Fruit fly (Drosophila melanogaster) whole organism, embryonic: Measurements from ENCODE around the gene CG6040.

Experiments used
- Adf1 ChIP-seq: fragments of 200-800 bp; sonication (Bioruptor generic); IDR thresholded peaks from 2 replicates; pipeline ENCODE4 v1.3.6; 2022; ENCODE audit warnings: missing biosample characterization, missing genetic modification characterization
- CG10147 ChIP-seq: fragments of 200-800 bp; sonication (Bioruptor generic); optimal IDR thresholded peaks from 2 replicates; lab custom pipeline; 2019; ENCODE audit warnings: missing biosample characterization, mild to moderate bottlenecking, missing genetic modification characterization, moderate library complexity
- CG11093 ChIP-seq: fragments of 200-800 bp; sonication (Bioruptor generic); IDR thresholded peaks from 3 replicates; pipeline ENCODE4 v1.3.6; 2022; ENCODE audit warnings: missing biosample characterization, missing genetic modification characterization
- CG11695 ChIP-seq: fragments of 200-800 bp; sonication (Bioruptor generic); IDR thresholded peaks from 3 replicates; pipeline ENCODE4 v1.3.6; 2022; ENCODE audit warnings: missing biosample characterization, missing genetic modification characterization
- CG12769 ChIP-seq: fragments of 200-800 bp; sonication (Bioruptor generic); optimal IDR thresholded peaks from 2 replicates; lab custom pipeline; 2019; ENCODE audit warnings: missing biosample characterization, mild to moderate bottlenecking, missing genetic modification characterization, moderate library complexity
- CG14667 ChIP-seq: fragments of 200-800 bp; sonication (Bioruptor generic); IDR thresholded peaks from 2 replicates; pipeline ENCODE4 v1.3.6; 2022; ENCODE audit warnings: missing biosample characterization, missing genetic modification characterization
- CG17829 ChIP-seq: fragments of 200-800 bp; optimal IDR thresholded peaks from 2 replicates; lab custom pipeline; 2019; ENCODE audit warnings: missing biosample characterization, mild to moderate bottlenecking, missing genetic modification characterization, moderate library complexity
- CG18011 ChIP-seq: fragments of 200-800 bp; sonication (Bioruptor generic); optimal IDR thresholded peaks from 2 replicates; lab custom pipeline; 2017; ENCODE audit warnings: missing biosample characterization, missing genetic modification characterization, mild to moderate bottlenecking, moderate library complexity, missing genotype
- CG18476 ChIP-seq: fragments of 200-800 bp; sonication (Bioruptor generic); optimal IDR thresholded peaks from 2 replicates; lab custom pipeline; 2016; ENCODE audit warnings: missing biosample characterization, mild to moderate bottlenecking, missing genetic modification characterization
- CG18619 ChIP-seq: fragments of 200-800 bp; sonication (Bioruptor generic); optimal IDR thresholded peaks from 3 replicates; lab custom pipeline; 2017; ENCODE audit warnings: missing biosample characterization, mild to moderate bottlenecking, missing genetic modification characterization
- CG2129 ChIP-seq: fragments of 200-800 bp; sonication (Bioruptor generic); IDR thresholded peaks from 2 replicates; pipeline ENCODE4 v1.3.6; 2022; ENCODE audit warnings: missing biosample characterization, missing genetic modification characterization; ENCODE audit not compliant: partially characterized antibody
- CG3838 ChIP-seq: fragments of 200-800 bp; sonication (Bioruptor generic); optimal IDR thresholded peaks from 3 replicates; lab custom pipeline; 2016; ENCODE audit warnings: missing biosample characterization, missing genetic modification characterization
- CG6854 ChIP-seq: fragments of 200-800 bp; sonication (Bioruptor generic); optimal IDR thresholded peaks from 3 replicates; lab custom pipeline; 2017; ENCODE audit warnings: missing biosample characterization, mild to moderate bottlenecking, missing genetic modification characterization
- CG8281 ChIP-seq: fragments of 200-800 bp; sonication (Bioruptor generic); optimal IDR thresholded peaks from 2 replicates; lab custom pipeline; 2018; ENCODE audit warnings: missing biosample characterization, mild to moderate bottlenecking, missing genetic modification characterization, moderate library complexity
- CoRest ChIP-seq: fragments of 200-800 bp; sonication (Bioruptor generic); optimal IDR thresholded peaks from 3 replicates; lab custom pipeline; 2018; ENCODE audit warnings: missing biosample characterization, mild to moderate bottlenecking, missing genetic modification characterization, moderate library complexity
- D19B ChIP-seq: fragments of 200-800 bp; sonication (Bioruptor generic); optimal IDR thresholded peaks from 2 replicates; lab custom pipeline; 2017; ENCODE audit warnings: missing biosample characterization, mild to moderate bottlenecking, missing genetic modification characterization
- Dbx ChIP-seq: fragments of 200-800 bp; sonication (Bioruptor generic); IDR thresholded peaks from 3 replicates; pipeline ENCODE4 v1.3.6; 2022; ENCODE audit warnings: missing biosample characterization, missing genetic modification characterization
- Dip3 ChIP-seq: fragments of 200-800 bp; sonication (Bioruptor generic); optimal IDR thresholded peaks from 3 replicates; lab custom pipeline; 2016; ENCODE audit warnings: missing biosample characterization, missing genetic modification characterization
- Drgx ChIP-seq: fragments of 200-800 bp; sonication (Bioruptor generic); IDR thresholded peaks from 2 replicates; pipeline ENCODE4 v1.3.6; 2022; ENCODE audit warnings: missing biosample characterization, missing genetic modification characterization
- E2f2 ChIP-seq: fragments of 200-800 bp; sonication (Bioruptor generic); IDR thresholded peaks from 2 replicates; pipeline ENCODE4 v1.3.6; 2022; ENCODE audit warnings: missing biosample characterization, missing genetic modification characterization
- Eip74EF ChIP-seq, 2 experiments: fragments of 200-800 bp in 1 of 2; fragments of >200 bp in 1 of 2; sonication (Bioruptor generic) in 1 of 2; optimal IDR thresholded peaks; 2 replicates each; lab custom pipeline; 2017 to 2019; ENCODE audit warnings: missing biosample characterization in 2 of 2, missing genetic modification characterization in 2 of 2, mild to moderate bottlenecking in 1 of 2, moderate library complexity in 1 of 2
- Fer3 ChIP-seq: fragments of 200-800 bp; sonication (Bioruptor generic); optimal IDR thresholded peaks from 2 replicates; lab custom pipeline; 2018; ENCODE audit warnings: missing biosample characterization, mild to moderate bottlenecking, missing genetic modification characterization, moderate library complexity
- HLH54F ChIP-seq: fragments of 200-800 bp; sonication (Bioruptor generic); optimal IDR thresholded peaks from 3 replicates; lab custom pipeline; 2016; ENCODE audit warnings: missing biosample characterization, missing genetic modification characterization
- Hmr ChIP-seq: fragments of 200-800 bp; sonication (Bioruptor generic); optimal IDR thresholded peaks from 3 replicates; lab custom pipeline; 2017; ENCODE audit warnings: mild to moderate bottlenecking, missing biosample characterization, missing genetic modification reagents, missing genetic modification characterization
- Hr39 ChIP-seq: fragments of >200 bp; optimal IDR thresholded peaks from 2 replicates; lab custom pipeline; 2017
- NFAT ChIP-seq: fragments of 200-800 bp; sonication (Bioruptor generic); IDR thresholded peaks from 2 replicates; pipeline ENCODE4 v1.3.6; 2022; ENCODE audit warnings: missing biosample characterization, missing genetic modification characterization
- Ptx1 ChIP-seq: fragments of 200-800 bp; sonication (Bioruptor generic); IDR thresholded peaks from 2 replicates; pipeline ENCODE4 v1.3.6; 2022; ENCODE audit warnings: missing biosample characterization, missing genetic modification characterization
- Sry-δ ChIP-seq: fragments of 200-800 bp; sonication (Bioruptor generic); optimal IDR thresholded peaks from 2 replicates; lab custom pipeline; 2016; ENCODE audit warnings: missing biosample characterization, missing genetic modification characterization
- Ssrp ChIP-seq: fragments of 200-800 bp; sonication (Bioruptor generic); optimal IDR thresholded peaks from 2 replicates; lab custom pipeline; 2018; ENCODE audit warnings: missing biosample characterization, mild to moderate bottlenecking, missing genetic modification characterization, moderate library complexity
- amos ChIP-seq: fragments of 200-800 bp; sonication (Bioruptor generic); IDR thresholded peaks from 2 replicates; pipeline ENCODE4 v1.3.6; 2022; ENCODE audit warnings: missing biosample characterization, missing genetic modification characterization; ENCODE audit not compliant: partially characterized antibody
- aop ChIP-seq: fragments of 200-800 bp; sonication (Bioruptor generic); IDR thresholded peaks from 2 replicates; pipeline ENCODE4 v1.3.6; 2022; ENCODE audit warnings: missing biosample characterization, missing genetic modification characterization
- ap ChIP-seq: fragments of 200-800 bp; sonication (Bioruptor generic); IDR thresholded peaks from 2 replicates; pipeline ENCODE4 v1.3.6; 2022; ENCODE audit warnings: missing biosample characterization, missing genetic modification characterization
- bowl ChIP-seq: fragments of 200-800 bp; sonication (Bioruptor generic); IDR thresholded peaks from 2 replicates; pipeline ENCODE4 v1.3.6; 2022; ENCODE audit warnings: missing biosample characterization, missing genetic modification characterization
- br ChIP-seq: fragments of >200 bp; optimal IDR thresholded peaks from 2 replicates; lab custom pipeline; 2017
- bsh ChIP-seq, 2 experiments: fragments of 200-800 bp; sonication (Bioruptor generic); optimal IDR thresholded peaks; 2 replicates each; lab custom pipeline; 2017 to 2018; ENCODE audit warnings: mild to moderate bottlenecking in 2 of 2, missing biosample characterization in 2 of 2, missing genetic modification characterization in 2 of 2, moderate library complexity in 1 of 2
- chinmo ChIP-seq: fragments of 200-800 bp; sonication (Bioruptor generic); IDR thresholded peaks from 4 replicates; pipeline ENCODE4 v1.3.6; 2022; ENCODE audit warnings: missing biosample characterization, missing genetic modification characterization; ENCODE audit not compliant: partially characterized antibody
- chn ChIP-seq: fragments of 200-800 bp; sonication (Bioruptor generic); optimal IDR thresholded peaks from 2 replicates; lab custom pipeline; 2016; ENCODE audit warnings: missing biosample characterization, missing genetic modification characterization
- crol ChIP-seq: fragments of 200-800 bp; sonication (Bioruptor generic); IDR thresholded peaks from 2 replicates; pipeline ENCODE4 v1.3.6; 2022; ENCODE audit warnings: missing biosample characterization, missing genetic modification characterization
- crp ChIP-seq, 2 experiments: fragments of 200-800 bp; sonication (Bioruptor generic); optimal IDR thresholded peaks; 2 replicates in 1 of 2; 3 replicates in 1 of 2; lab custom pipeline; 2017; ENCODE audit warnings: missing biosample characterization in 2 of 2, missing genetic modification characterization in 2 of 2, mild to moderate bottlenecking in 1 of 2, moderate library complexity in 1 of 2
- grau ChIP-seq: fragments of 200-800 bp; optimal IDR thresholded peaks from 3 replicates; lab custom pipeline; 2019; ENCODE audit warnings: missing biosample characterization, mild to moderate bottlenecking, missing genetic modification characterization, moderate library complexity
- nom ChIP-seq: fragments of 200-800 bp; sonication (Bioruptor generic); optimal IDR thresholded peaks from 2 replicates; lab custom pipeline; 2017; ENCODE audit warnings: missing biosample characterization, missing genetic modification characterization, mild to moderate bottlenecking, moderate library complexity, missing genetic modification reagents
- oc ChIP-seq: fragments of 200-800 bp; sonication (Bioruptor generic); optimal IDR thresholded peaks from 2 replicates; lab custom pipeline; 2018; ENCODE audit warnings: missing biosample characterization, mild to moderate bottlenecking, missing genetic modification characterization, moderate library complexity
- peb ChIP-seq: fragments of 200-800 bp; sonication (Bioruptor generic); IDR thresholded peaks from 2 replicates; pipeline ENCODE4 v1.3.6; 2022; ENCODE audit warnings: missing biosample characterization, missing genetic modification characterization
- sd ChIP-seq: fragments of 200-800 bp; sonication (Bioruptor generic); optimal IDR thresholded peaks from 3 replicates; lab custom pipeline; 2018; ENCODE audit warnings: missing biosample characterization, mild to moderate bottlenecking, missing genetic modification characterization, moderate library complexity
- trem ChIP-seq: fragments of 200-800 bp; optimal IDR thresholded peaks from 3 replicates; lab custom pipeline; 2019; ENCODE audit warnings: missing biosample characterization, mild to moderate bottlenecking, missing genetic modification characterization, moderate library complexity
- usp ChIP-seq: fragments of >200 bp; optimal IDR thresholded peaks from 2 replicates; lab custom pipeline; 2017; ENCODE audit warnings: missing biosample characterization, missing genetic modification characterization
- vvl ChIP-seq: fragments of 200-800 bp; sonication (Bioruptor generic); IDR thresholded peaks from 2 replicates; pipeline ENCODE4 v1.3.6; 2022; ENCODE audit warnings: missing biosample characterization, missing genetic modification characterization

The CG6040 gene

dm6 chr3R:19108126-19108525 lies 11.4 kb downstream of the CG6040 start (continued):
- TF ChIP-seq amos (no peak), trem (tag; lab: Kevin White, UChicago) (peak; percentile 6), ap (GFP tag; lab: Robert Waterston, UW) (no peak), CG11695 (GFP tag; lab: Robert Waterston, UW) (no peak), chn (GFP tag; lab: Kevin White, UChicago) (peak; percentile 32), Drgx (GFP tag; lab: Robert Waterston, UW) (0 out of 2 replicates have a peak, but pooled peaks have one; percentile 16)

- TF ChIP-seq Hr39, result peak; percentile 38
- TF ChIP-seq crol, result 0 out of 2 replicates have a peak, but pooled peaks have one; percentile 13
- TF ChIP-seq chinmo (GFP tag; lab: Robert Waterston, UW), result peak; percentile 62; the same call in 1 of the 4 replicates
- TF ChIP-seq CG12769 (tag; lab: Kevin White, UChicago), result peak; percentile 79
- TF ChIP-seq Eip74EF (GFP tag; optimal IDR thresholded peaks at IDR 0.05; lab: Kevin White, UChicago), result peak in 1 of 2 experiments; percentile 54
- peak; percentile 64 for TF ChIP-seq oc (tag; lab: Kevin White, UChicago)
- peak; percentile 63 for TF ChIP-seq sd (tag; lab: Kevin White, UChicago)
- no peak for TF ChIP-seq Dbx (GFP tag; lab: Robert Waterston, UW)
- no peak for TF ChIP-seq CG3838 (GFP tag; lab: Kevin White, UChicago)
- no peak for TF ChIP-seq CG11093 (GFP tag; lab: Robert Waterston, UW)
- no peak for TF ChIP-seq CG10147 (GFP tag; lab: Kevin White, UChicago)
- TF ChIP-seq NFAT (GFP tag; lab: Robert Waterston, UW), result no peak
- no peak for TF ChIP-seq crp (GFP tag; optimal IDR thresholded peaks at IDR 0.05; lab: Kevin White, UChicago)
- peak; percentile 90 for TF ChIP-seq vvl
- TF ChIP-seq, all 482 proteins: peak for 8
Measured at dm6 chr3R:19111159-19111558, 14.4 kb downstream of the CG6040 start.

DNA sequence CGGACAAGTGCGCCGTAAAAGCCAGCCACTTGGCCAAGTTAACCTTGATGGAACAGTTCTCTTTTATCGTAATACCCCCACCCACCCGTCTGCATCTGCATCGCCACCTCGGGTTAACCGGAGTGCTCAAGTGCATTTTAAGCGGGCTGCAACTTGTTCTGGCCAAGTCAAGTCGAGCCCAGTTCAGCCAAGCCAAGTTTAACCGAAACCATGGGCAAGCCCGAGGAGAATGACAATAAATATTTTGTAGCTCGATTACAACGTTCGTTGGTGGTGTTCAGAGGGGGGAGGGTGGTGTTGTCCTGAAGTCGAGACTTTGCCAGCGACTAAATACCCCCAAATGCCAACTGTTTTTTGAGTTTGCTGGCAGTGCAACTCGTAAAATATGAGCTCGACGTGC lies 15.6 kb downstream of the CG6040 start:
- TF ChIP-seq E2f2 (GFP tag; lab: Robert Waterston, UW) (no peak), CG14667 (GFP tag; lab: Robert Waterston, UW) (no peak), nom (GFP tag; lab: Kevin White, UChicago) (peak; percentile 4), CG18476 (GFP tag; lab: Kevin White, UChicago) (no peak), usp (GFP tag; lab: Kevin White, UChicago) (no peak), Hmr (no peak), Sry-δ (GFP tag; lab: Kevin White, UChicago) (no peak), CG6854 (no peak)

- no peak for TF ChIP-seq CG8281 (tag; lab: Kevin White, UChicago)
- no peak for TF ChIP-seq aop (GFP tag; lab: Robert Waterston, UW)
- TF ChIP-seq Dip3, result no peak
- TF ChIP-seq Adf1, result no peak
- no peak for TF ChIP-seq Fer3 (tag; lab: Kevin White, UChicago)
- TF ChIP-seq CoRest (tag; lab: Kevin White, UChicago), result peak; percentile 12
- no peak for TF ChIP-seq CG2129 (GFP tag; lab: Robert Waterston, UW)
- TF ChIP-seq grau (tag; lab: Kevin White, UChicago), result peak; percentile 27
- TF ChIP-seq CG14667 (GFP tag; lab: Robert Waterston, UW), result no peak
- TF ChIP-seq Ptx1 (GFP tag; lab: Robert Waterston, UW), result peak; percentile 32; the same call in 1 of the 2 replicates
- peak; percentile 17 for TF ChIP-seq CG17829 (tag; lab: Kevin White, UChicago)
- no peak; the same call in 1 of the 2 replicates for TF ChIP-seq peb (GFP tag; lab: Robert Waterston, UW)
- peak in 1 of 2 experiments; percentile 69 for TF ChIP-seq bsh (GFP tag; optimal IDR thresholded peaks at IDR 0.05; lab: Kevin White, UChicago)
- no peak for TF ChIP-seq HLH54F (GFP tag; lab: Kevin White, UChicago)
- no peak for TF ChIP-seq bowl (GFP tag; lab: Robert Waterston, UW)
- TF ChIP-seq CG18011 (GFP tag; lab: Kevin White, UChicago), result no peak
- TF ChIP-seq br (lab: Kevin White, UChicago), result no peak
- no peak for TF ChIP-seq CG18619
- peak; percentile 52 for TF ChIP-seq Ssrp (tag; lab: Kevin White, UChicago)
- TF ChIP-seq D19B (GFP tag; lab: Kevin White, UChicago), result peak; percentile 34
Measured at dm6 chr3R:19113836-19114235, 17.1 kb downstream of the CG6040 start.
